Fruit fly (Drosophila melanogaster) whole organism: ENCODE measurements around the gene CG6144.

Experiments used
- CG8478 ChIP-seq: fragments of >200 bp; optimal IDR thresholded peaks from 2 replicates; lab custom pipeline; 2018; ENCODE audit warnings: inconsistent platforms
- Dll ChIP-seq: fragments of >200 bp; optimal IDR thresholded peaks from 2 replicates; lab custom pipeline; 2017

dm6 chr2L:10519225-10519624, 30.7 kb downstream of the CG6144 start:
- TF ChIP-seq CG8478 (lab: Kevin White, UChicago) (no peak), Dll (lab: Kevin White, UChicago) (no peak)
